Fruit fly (Drosophila melanogaster): ENCODE results near the gene CG1236.

DNA sequence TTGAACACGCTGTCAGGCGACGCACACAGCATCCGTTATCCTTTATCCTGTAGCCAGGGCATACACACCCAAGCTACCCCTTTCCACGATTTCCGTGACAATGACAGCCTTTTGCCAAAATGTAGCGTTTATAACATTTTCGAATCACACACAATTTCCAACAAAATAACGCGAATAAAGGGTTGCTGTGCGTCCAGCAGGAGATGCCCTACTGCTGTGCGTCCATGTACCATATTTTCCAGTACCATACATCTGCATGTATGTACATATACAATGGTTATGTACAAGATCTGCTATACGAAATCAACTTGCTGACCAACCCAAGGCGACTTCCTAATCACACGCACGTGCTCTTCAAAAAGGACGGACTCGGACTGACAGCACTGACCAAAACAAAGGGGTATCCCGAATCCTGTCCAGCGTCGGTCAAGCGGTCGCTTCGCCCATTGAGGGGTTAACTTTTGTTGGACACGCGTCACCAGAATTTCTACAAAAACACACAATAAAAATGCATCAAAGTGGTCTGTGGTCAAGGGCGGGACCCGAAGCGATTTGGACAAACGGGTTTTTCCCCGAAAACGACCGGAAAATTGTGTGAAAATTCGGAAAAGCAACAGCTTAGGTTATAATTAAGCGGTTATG, 8.7 kb upstream of the CG1236 start:
- TF ChIP-seq kay (GFP tag; ENCODE audit: borderline replicate concordance) (no peak), Hr96 (GFP tag; optimal IDR thresholded peaks at IDR 0.05) (no peak), CG33017 (tag; optimal IDR thresholded peaks at IDR 0.05) (no peak), Clk (GFP tag; optimal IDR thresholded peaks at IDR 0.05) (no peak), bab1 (GFP tag; optimal IDR thresholded peaks at IDR 0.05) (no peak), tj (GFP tag; optimal IDR thresholded peaks at IDR 0.05) (no peak), pad (GFP tag; optimal IDR thresholded peaks at IDR 0.05) (no peak), CG12768 (GFP tag; optimal IDR thresholded peaks at IDR 0.05) (no peak), Mnt (GFP tag; optimal IDR thresholded peaks at IDR 0.05) (no peak)

Measured in whole organism, adult.